Worm (Caenorhabditis elegans): Measurements from ENCODE around the gene F11D5.1.

F11D5.1 gene

DNA sequence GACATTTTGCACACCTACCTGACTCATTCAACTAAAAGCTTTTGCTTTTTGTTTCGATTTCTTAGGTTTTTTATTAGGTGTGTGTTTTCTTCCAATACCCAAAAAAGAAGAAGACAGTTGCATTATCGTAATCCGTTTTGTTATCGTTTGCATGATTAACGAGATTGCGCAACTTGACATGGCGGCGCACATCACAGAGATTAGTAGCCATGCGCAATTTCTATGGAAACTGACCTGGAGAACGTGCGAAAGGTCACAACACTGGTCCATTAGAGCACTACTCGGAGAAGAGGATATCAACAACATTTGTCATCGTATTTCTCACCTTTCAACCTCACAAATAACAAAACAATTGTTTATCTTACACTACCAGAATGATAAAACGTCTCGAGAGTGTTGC is 16.1 kb upstream of the F11D5.1 start:
- TF ChIP-seq ceh-16 (tag; optimal IDR thresholded peaks at IDR 0.05) (no peak), fos-1 (tag; optimal IDR thresholded peaks at IDR 0.05) (no peak), snpc-4 (tag; optimal IDR thresholded peaks at IDR 0.05) (no peak), unc-55 (GFP tag; optimal IDR thresholded peaks at IDR 0.05) (no peak), blmp-1 (tag; optimal IDR thresholded peaks at IDR 0.05; ENCODE audit: insufficient read depth) (no peak), nhr-25 (tag; optimal IDR thresholded peaks at IDR 0.05) (no peak), unc-62 (GFP tag; optimal IDR thresholded peaks at IDR 0.05) (no peak), ZK546.5 (tag; optimal IDR thresholded peaks at IDR 0.05) (no peak), skn-1 (tag; optimal IDR thresholded peaks at IDR 0.05) (no peak), Y55F3AM.14 (GFP tag; optimal IDR thresholded peaks at IDR 0.05) (no peak), nhr-10 (tag; optimal IDR thresholded peaks at IDR 0.05) (no peak), aly-2 (tag; optimal IDR thresholded peaks at IDR 0.05) (no peak), F13H6.1 (tag; optimal IDR thresholded peaks at IDR 0.05) (no peak), peb-1 (tag; optimal IDR thresholded peaks at IDR 0.05) (no peak), nhr-21 (tag; optimal IDR thresholded peaks at IDR 0.05) (no peak), mdl-1 (tag; optimal IDR thresholded peaks at IDR 0.05) (no peak)

DNA sequence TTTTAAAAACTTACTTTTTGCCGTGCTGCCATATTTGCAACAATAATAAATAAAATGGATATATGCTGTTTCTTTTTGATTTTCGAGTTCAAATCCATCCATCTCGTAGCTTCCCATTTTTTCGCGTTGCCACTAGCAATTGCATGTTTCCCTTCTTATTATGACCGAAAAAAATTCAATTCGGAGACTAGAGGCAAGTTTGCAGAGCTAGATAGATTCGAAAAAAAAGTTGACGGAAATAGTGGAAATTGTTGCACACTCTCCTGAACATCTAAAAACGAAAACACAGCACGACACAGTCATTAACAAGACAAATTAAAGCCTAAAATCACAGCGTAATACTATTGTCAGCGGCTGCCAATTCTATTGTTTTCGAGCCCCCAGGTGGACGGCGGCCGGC is 6.7 kb upstream of the F11D5.1 start, which contains the start of gene F11D5.6:
Gene F11D5.6, minus strand, starts transcription at position 101 of the 400 bp plus-strand sequence.
- no peak for TF ChIP-seq lin-13 (GFP tag; optimal IDR thresholded peaks at IDR 0.05)
- no peak for TF ChIP-seq zag-1 (tag; optimal IDR thresholded peaks at IDR 0.05)
- no peak for TF ChIP-seq sma-3 (GFP tag; optimal IDR thresholded peaks at IDR 0.05)
- TF ChIP-seq skn-1 (tag; optimal IDR thresholded peaks at IDR 0.05) = no peak
- TF ChIP-seq elt-1 (tag; optimal IDR thresholded peaks at IDR 0.05) = no peak
- no peak for TF ChIP-seq nhr-10 (tag; optimal IDR thresholded peaks at IDR 0.05)
- no peak for TF ChIP-seq crh-2 (tag; optimal IDR thresholded peaks at IDR 0.05)
- no peak for TF ChIP-seq ceh-16 (tag; optimal IDR thresholded peaks at IDR 0.05)
- TF ChIP-seq sem-4 (tag; optimal IDR thresholded peaks at IDR 0.05) = no peak
- no peak for TF ChIP-seq ztf-4 (tag; optimal IDR thresholded peaks at IDR 0.05)
- no peak for TF ChIP-seq nhr-11 (tag; optimal IDR thresholded peaks at IDR 0.05)
- no peak for TF ChIP-seq nhr-21 (tag; optimal IDR thresholded peaks at IDR 0.05)
- TF ChIP-seq peb-1 (tag; optimal IDR thresholded peaks at IDR 0.05) = no peak

DNA sequence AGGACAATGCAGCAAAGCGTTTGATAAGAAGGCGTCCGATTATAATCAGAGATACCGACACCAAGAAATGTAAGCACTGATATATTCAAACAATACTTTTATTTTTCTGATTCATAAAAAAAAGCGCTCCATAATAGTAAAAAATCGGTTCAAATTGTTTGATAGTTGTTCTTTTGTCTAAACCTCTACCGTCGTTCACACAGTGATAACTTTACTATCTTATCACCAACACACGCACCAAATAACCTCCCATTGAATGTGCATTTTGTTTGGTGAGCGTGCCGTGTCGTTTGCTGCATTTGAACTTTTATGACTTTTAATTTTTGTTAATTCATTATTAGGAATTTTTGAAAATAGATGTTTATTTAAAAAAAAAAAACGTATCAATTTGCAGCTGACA is 1.2 kb downstream of the F11D5.1 start:
- TF ChIP-seq elt-3 (tag; optimal IDR thresholded peaks at IDR 0.05) (no peak), sma-9 (GFP tag; optimal IDR thresholded peaks at IDR 0.05) (peak; percentile 29), sma-9 (tag; optimal IDR thresholded peaks at IDR 0.05) (no peak), elt-1 (tag; optimal IDR thresholded peaks at IDR 0.05) (no peak), nhr-23 (tag; optimal IDR thresholded peaks at IDR 0.05) (no peak), mab-5 (tag; optimal IDR thresholded peaks at IDR 0.05) (no peak), ceh-82 (tag; optimal IDR thresholded peaks at IDR 0.05) (no peak), peb-1 (tag; optimal IDR thresholded peaks at IDR 0.05) (no peak), snpc-4 (tag; optimal IDR thresholded peaks at IDR 0.05) (no peak), lin-13 (GFP tag; optimal IDR thresholded peaks at IDR 0.05) (no peak), fos-1 (tag; optimal IDR thresholded peaks at IDR 0.05) (peak; percentile 90), unc-62 (GFP tag; optimal IDR thresholded peaks at IDR 0.05) (no peak), ztf-1 (GFP tag; conservative IDR thresholded peaks at IDR 0.05) (no peak), crh-2 (tag; optimal IDR thresholded peaks at IDR 0.05) (peak; percentile 1), mdl-1 (tag; optimal IDR thresholded peaks at IDR 0.05) (no peak), nhr-6 (tag; optimal IDR thresholded peaks at IDR 0.05) (no peak), alr-1 (tag; optimal IDR thresholded peaks at IDR 0.05) (no peak), sem-4 (tag; optimal IDR thresholded peaks at IDR 0.05) (no peak), nhr-11 (tag; optimal IDR thresholded peaks at IDR 0.05) (no peak), ztf-4 (tag; optimal IDR thresholded peaks at IDR 0.05) (no peak), skn-1 (tag; optimal IDR thresholded peaks at IDR 0.05) (peak; percentile 36), lsy-2 (tag; optimal IDR thresholded peaks at IDR 0.05) (no peak), F13H6.1 (tag; optimal IDR thresholded peaks at IDR 0.05) (peak; percentile 29), lin-11 (tag; optimal IDR thresholded peaks at IDR 0.05) (no peak)

DNA sequence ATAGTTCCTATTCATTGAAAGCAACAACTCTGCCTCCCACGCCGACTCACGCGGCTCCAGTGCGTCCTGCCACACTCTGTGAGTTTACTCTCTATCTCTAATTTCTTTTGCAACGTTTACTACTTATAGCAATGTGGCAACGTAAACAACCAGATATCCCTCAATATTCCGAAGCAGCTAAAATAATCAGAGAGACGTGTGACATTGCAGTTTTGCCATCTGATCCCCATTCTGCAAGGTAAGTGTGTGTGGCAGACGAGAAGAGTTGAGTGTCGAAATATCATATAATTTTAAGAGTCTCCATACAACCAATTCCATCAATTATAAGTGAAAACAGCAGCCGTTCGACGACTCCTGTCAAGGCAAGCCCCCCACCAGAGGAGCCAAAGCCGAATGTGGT is 7.0 kb downstream of the F11D5.1 start:
- TF ChIP-seq lin-11 (tag; optimal IDR thresholded peaks at IDR 0.05) (peak; percentile 13), ceh-16 (tag; optimal IDR thresholded peaks at IDR 0.05) (no peak), nhr-77 (tag; optimal IDR thresholded peaks at IDR 0.05) (no peak), nhr-25 (tag; optimal IDR thresholded peaks at IDR 0.05) (no peak), C34F6.9 (tag; optimal IDR thresholded peaks at IDR 0.05) (peak; percentile 36), fos-1 (tag; optimal IDR thresholded peaks at IDR 0.05) (no peak), nhr-129 (tag; optimal IDR thresholded peaks at IDR 0.05) (peak; percentile 29), lsy-2 (tag; optimal IDR thresholded peaks at IDR 0.05) (peak in 1 of 2 experiments; percentile 6)
